Worm (Caenorhabditis elegans) whole organism, L1 larva: ENCODE measurements around the gene ric-3.

Experiments
- ces-1 ChIP-seq: fragments of 150-350 bp; optimal IDR thresholded peaks from 2 replicates; lab custom pipeline; 2014; ENCODE audit warnings: missing biosample characterization, missing genetic modification reagents, missing genetic modification characterization
- lin-15B ChIP-seq: fragments of 150-350 bp; sonication (generic microtip); optimal IDR thresholded peaks from 3 replicates; lab custom pipeline; 2014; ENCODE audit warnings: missing biosample characterization, missing genetic modification characterization
- lin-39 ChIP-seq: fragments of 150-350 bp; optimal IDR thresholded peaks from 2 replicates; lab custom pipeline; 2014; ENCODE audit warnings: missing biosample characterization, missing genetic modification reagents, missing genetic modification characterization
- nhr-77 ChIP-seq: fragments of 150-350 bp; optimal IDR thresholded peaks from 2 replicates; lab custom pipeline; 2014; ENCODE audit warnings: missing biosample characterization, missing genetic modification characterization
- nhr-90 ChIP-seq: sonication (generic microtip); optimal IDR thresholded peaks from 2 replicates; lab custom pipeline; 2016; ENCODE audit warnings: mild to moderate bottlenecking, missing genetic modification characterization, missing compliant biosample characterization; ENCODE audit not compliant: poor library complexity

- TF ChIP-seq ces-1 (GFP tag; lab: Kevin White, UChicago): no peak
- no peak for TF ChIP-seq lin-15B
- no peak for TF ChIP-seq lin-39 (tag; lab: Kevin White, UChicago)
- no peak for TF ChIP-seq nhr-90 (tag; lab: Kevin White, UChicago)
- TF ChIP-seq nhr-77 (tag; lab: Kevin White, UChicago): no peak
Observed at ce11 chrIV:7834625-7835228, 16.7 kb downstream of the ric-3 start, which contains the start of gene erp-44.2.
